Worm (Caenorhabditis elegans) whole organism, L1 larva: ENCODE measurements around the gene spr-3.

Source experiments
- aly-2 ChIP-seq: fragments of 150-350 bp; optimal IDR thresholded peaks from 2 replicates; lab custom pipeline; 2014; ENCODE audit warnings: missing biosample characterization, missing genetic modification characterization
- elt-2 ChIP-seq: sonication (generic microtip); optimal IDR thresholded peaks from 2 replicates; lab custom pipeline; 2016; ENCODE audit warnings: missing genetic modification characterization, mild to moderate bottlenecking, inconsistent platforms, missing compliant biosample characterization, missing genetic modification reagents
- fkh-8 ChIP-seq: sonication (generic microtip); optimal IDR thresholded peaks from 2 replicates; lab custom pipeline; 2016; ENCODE audit warnings: mild to moderate bottlenecking, missing genetic modification characterization, missing compliant biosample characterization
- lin-14 ChIP-seq: fragments of 200-800 bp; sonication (Bioruptor generic); optimal IDR thresholded peaks from 2 replicates; lab custom pipeline; 2018; ENCODE audit warnings: mild to moderate bottlenecking, missing genetic modification characterization, moderate library complexity, missing compliant biosample characterization
- nhr-71 ChIP-seq: sonication (generic microtip); optimal IDR thresholded peaks from 2 replicates; lab custom pipeline; 2016; ENCODE audit warnings: mild to moderate bottlenecking, missing genetic modification characterization, moderate library complexity, missing compliant biosample characterization
- pag-3 ChIP-seq: sonication (generic microtip); optimal IDR thresholded peaks from 2 replicates; lab custom pipeline; 2017; ENCODE audit warnings: missing genetic modification characterization, mild to moderate bottlenecking, missing compliant biosample characterization, antibody characterized with exemption, borderline replicate concordance; ENCODE audit not compliant: insufficient read depth

Gene spr-3

ce11 chrX:4564717-4565316 is 50.9 kb downstream of the spr-3 start, which contains the start of gene amt-4 (continued):
- TF ChIP-seq elt-2 (tag; lab: Kevin White, UChicago) (peak; percentile 98), aly-2 (tag; lab: Kevin White, UChicago) (no peak), pag-3 (tag; lab: Kevin White, UChicago) (no peak), nhr-71 (tag; lab: Kevin White, UChicago) (peak; percentile 31), fkh-8 (no peak), lin-14 (GFP tag; lab: Kevin White, UChicago) (peak; percentile 4)
